Fruit fly (Drosophila melanogaster) Kc167 (cell line): ENCODE results near the gene CG11349.

Experiments used
- Myc ChIP-seq: fragments of >200 bp; optimal IDR thresholded peaks from 2 replicates; lab custom pipeline; 2017; ENCODE audit warnings: missing external identifiers
- Sin3A ChIP-seq: fragments of >200 bp; optimal IDR thresholded peaks from 2 replicates; lab custom pipeline; 2018; ENCODE audit warnings: missing external identifiers
- h ChIP-seq: fragments of >200 bp; optimal IDR thresholded peaks from 3 replicates; lab custom pipeline; 2018; ENCODE audit warnings: missing external identifiers
- insv ChIP-seq: fragments of >200 bp; optimal IDR thresholded peaks from 3 replicates; lab custom pipeline; 2018; ENCODE audit warnings: missing external identifiers
- psq ChIP-seq: fragments of >200 bp; optimal IDR thresholded peaks from 2 replicates; lab custom pipeline; 2017; ENCODE audit warnings: missing external identifiers
- ttk ChIP-seq: sonication (Bioruptor generic); optimal IDR thresholded peaks from 2 replicates; lab custom pipeline; 2017; ENCODE audit warnings: missing external identifiers

The CG11349 gene

DNA sequence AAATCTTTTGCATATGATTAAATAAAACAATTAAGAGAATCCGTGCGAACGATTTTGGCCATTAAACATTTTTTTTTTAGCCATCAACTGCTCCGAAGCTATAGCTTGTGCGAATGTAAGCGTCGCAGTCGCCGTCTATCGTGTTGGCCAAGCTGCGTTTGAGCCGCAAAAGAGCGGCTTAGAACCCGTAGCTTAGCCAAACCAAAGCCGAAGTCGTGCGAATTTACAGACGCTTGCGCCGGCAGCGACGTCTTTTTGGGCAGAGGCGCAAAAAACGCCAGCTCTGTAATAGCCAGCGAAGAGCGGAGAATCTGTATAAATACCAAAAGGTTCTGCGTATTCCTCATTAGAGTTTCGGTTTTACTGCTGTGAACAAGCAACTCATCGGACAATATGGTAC, 7.1 kb downstream of the CG11349 start, which contains the start of gene CG7465:
TSS of gene CG7465 (plus strand) at position 346 of the 400 bp plus-strand sequence.
- TF ChIP-seq insv (lab: Kevin White, UChicago) (no peak), psq (no peak), h (lab: Kevin White, UChicago) (no peak), ttk (no peak), Myc (lab: Kevin White, UChicago) (no peak), Sin3A (lab: Kevin White, UChicago) (no peak)

DNA sequence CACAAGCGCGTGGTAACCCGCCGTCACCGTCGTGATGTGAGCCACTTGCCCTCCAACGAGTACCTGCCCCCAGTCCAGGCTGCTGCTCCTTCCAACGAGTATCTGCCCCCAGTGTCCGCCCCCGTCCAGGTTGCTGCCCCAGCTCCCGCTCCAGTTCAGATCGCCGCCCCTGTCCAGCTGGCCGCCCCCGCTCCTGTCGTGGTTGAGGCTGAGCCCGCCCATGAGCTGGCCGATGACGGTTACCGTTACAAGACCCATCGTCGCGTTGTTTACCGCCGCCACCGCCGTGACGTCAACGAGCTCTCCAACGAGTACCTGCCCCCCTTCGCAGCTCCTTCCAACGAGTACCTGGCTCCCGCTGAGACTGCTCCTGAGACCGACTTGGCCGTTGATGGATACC, 7.9 kb downstream of the CG11349 start:
- TF ChIP-seq Sin3A (lab: Kevin White, UChicago) (no peak), Myc (lab: Kevin White, UChicago) (no peak), psq (no peak), ttk (no peak), insv (lab: Kevin White, UChicago) (no peak), h (lab: Kevin White, UChicago) (no peak)

DNA sequence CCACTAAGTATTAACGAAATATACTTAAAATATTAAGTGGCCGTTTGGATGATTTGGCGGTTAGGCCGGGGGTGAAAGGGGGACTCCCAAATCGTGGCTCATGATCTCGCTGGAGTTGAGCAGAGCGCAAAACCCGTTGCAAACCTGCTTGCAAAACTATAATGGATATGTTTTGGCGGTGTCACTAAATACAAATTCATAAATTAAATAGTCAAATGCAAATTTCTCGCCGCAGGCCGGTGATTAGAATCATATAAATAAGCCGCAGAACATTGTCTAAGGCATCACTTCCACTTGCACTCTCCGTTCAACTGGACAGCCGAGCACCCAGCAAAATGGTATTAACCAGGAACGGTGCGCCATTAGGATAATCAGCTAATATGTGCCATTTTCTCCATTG, 9.6 kb downstream of the CG11349 start, which contains the start of gene CG11350:
TSS of gene CG11350 (plus strand) at position 301 of the 400 bp plus-strand sequence.
- TF ChIP-seq ttk (no peak), Myc (lab: Kevin White, UChicago) (no peak), psq (no peak)

DNA sequence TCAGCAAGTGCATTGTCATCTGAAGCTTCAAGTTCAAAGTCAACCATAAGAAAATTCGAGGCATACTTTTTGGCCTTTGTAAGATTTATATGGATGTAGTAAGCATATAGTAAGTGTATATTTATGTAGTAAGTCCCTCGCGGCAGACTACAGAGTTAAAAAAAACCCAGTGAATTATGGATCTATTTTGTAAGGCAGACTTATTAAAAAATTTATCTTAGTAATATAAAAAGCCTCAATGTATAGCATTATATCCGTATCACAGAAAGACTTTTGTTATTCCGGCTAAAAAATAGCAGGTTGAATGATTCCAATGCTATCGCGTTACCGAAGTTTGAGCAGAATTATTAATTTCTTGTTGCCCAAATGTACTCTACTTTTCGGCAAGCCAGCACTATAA, 11.8 kb downstream of the CG11349 start:
- TF ChIP-seq Myc (lab: Kevin White, UChicago) (no peak), psq (no peak), h (lab: Kevin White, UChicago) (no peak), Sin3A (lab: Kevin White, UChicago) (no peak), ttk (no peak), insv (lab: Kevin White, UChicago) (no peak)

DNA sequence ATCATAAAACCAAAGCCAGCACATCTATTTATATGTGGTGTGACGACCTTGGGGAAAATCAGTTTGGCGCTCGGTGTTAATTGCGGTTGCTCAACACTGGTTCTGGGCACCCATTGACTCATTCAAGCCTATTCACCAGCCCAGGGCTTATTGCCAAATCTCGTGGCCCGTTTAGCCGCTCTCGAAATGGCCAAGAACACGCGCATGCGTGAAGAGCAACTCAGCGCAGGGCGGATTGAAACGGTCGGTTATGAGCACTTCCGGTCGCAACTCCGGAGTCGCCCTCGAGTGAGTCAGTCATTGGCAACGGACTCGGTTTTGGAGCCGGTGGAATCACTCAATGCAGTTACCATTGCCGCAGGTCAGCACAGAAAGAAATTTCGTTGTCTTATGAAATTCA, 16.6 kb downstream of the CG11349 start:
- TF ChIP-seq Sin3A (lab: Kevin White, UChicago), result no peak
- TF ChIP-seq Myc (lab: Kevin White, UChicago), result no peak
- TF ChIP-seq h (lab: Kevin White, UChicago), result no peak
- TF ChIP-seq insv (lab: Kevin White, UChicago), result no peak
- TF ChIP-seq ttk, result no peak
- TF ChIP-seq psq, result no peak

DNA sequence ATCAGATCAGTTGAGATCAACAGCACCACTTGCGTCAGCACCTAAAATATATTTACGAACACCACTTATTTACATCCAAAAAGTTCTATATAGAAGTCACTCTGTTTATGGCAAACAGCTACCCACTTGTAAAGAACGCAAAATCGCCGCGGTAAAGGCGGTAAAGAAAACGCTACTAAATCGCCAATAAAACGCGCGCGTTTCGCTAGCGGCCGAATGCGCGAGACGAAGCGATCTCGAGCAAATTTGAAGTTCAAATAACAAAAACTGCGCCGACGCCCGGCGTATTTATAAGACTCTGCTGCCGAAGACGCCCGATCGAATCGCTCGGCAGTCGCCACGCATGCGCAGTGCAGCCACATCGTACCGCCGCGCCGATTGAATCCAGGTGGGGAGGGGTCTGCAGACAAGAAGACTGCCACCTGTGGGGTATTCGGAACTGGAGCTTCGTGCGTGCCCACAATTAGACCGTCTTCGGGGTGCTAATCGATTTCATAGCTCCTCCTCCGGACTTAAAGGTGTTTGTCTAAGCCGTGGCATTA, 17.9 kb downstream of the CG11349 start, which contains the start of gene CG13722:
TSS of gene CG13722 (minus strand) at position 262 of the 542 bp plus-strand sequence.
- TF ChIP-seq Myc (lab: Kevin White, UChicago), result no peak
- no peak for TF ChIP-seq psq
- no peak for TF ChIP-seq insv (lab: Kevin White, UChicago)
- TF ChIP-seq ttk, result no peak
- TF ChIP-seq h (lab: Kevin White, UChicago), result no peak
- TF ChIP-seq Sin3A (lab: Kevin White, UChicago), result no peak

DNA sequence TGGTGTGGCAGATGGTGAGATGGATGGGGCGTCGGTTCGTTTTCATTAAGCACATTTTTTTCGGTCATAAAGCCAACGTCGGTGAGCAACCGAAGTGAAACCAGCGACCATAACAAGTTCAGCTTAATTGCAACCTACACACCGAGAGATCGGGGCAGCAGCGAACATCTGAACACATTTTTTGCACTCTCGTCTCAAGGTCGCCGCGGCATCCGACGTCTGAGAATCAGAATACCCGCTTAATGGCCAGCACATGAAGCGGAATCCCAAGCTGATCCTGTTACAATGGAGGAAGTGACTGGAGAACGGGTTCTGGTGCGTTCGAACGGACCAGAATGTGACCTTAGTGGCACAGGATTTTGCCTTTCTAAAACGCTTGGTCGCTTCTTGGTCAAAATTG, 20.7 kb downstream of the CG11349 start:
- TF ChIP-seq insv (lab: Kevin White, UChicago) (no peak), Myc (lab: Kevin White, UChicago) (no peak), psq (no peak), Sin3A (lab: Kevin White, UChicago) (no peak), h (lab: Kevin White, UChicago) (no peak)

DNA sequence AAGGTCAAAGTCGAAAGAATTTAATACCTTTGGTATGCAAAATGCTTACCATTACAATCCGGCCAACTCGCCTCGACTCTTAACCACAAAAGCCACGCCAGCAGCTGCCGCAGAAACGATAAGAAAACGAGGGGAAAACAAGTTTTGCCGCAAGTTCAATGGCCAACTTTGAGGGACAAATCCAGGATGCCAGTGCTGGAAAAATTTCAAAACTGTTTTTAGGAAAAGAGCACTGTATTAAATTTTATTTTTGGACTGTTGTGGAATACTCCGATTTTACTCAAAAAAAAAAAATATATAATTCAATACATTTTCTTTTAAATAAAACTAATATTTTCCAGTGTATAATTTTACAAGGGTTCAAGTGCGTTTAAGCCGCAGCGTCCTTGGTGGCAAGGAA, 21.7 kb downstream of the CG11349 start:
- TF ChIP-seq h (lab: Kevin White, UChicago) (no peak), insv (lab: Kevin White, UChicago) (no peak), Sin3A (lab: Kevin White, UChicago) (no peak), ttk (no peak), psq (no peak), Myc (lab: Kevin White, UChicago) (no peak)

DNA sequence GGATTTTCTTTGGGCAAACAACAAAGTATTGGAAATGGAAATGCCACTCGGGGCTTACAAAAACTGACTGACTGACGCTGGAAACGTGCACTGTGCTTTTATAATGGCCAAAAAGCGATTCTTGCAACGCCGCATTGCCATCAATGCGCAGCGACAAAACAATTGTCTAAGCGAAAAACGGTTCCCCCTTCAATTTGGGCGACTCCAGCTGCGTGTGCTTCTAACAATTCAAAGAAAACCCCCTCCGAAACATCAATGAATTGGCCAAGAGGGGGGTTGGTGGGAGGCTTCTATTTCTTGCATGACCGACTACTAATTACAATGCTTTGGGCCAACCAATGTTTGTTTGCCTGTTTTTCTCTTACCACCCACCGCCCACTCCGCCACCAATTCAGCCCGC, 24.8 kb downstream of the CG11349 start, which contains the start of gene CG13721:
TSS of gene CG13721 (minus strand) at position 101 of the 400 bp plus-strand sequence.
- TF ChIP-seq psq (no peak), ttk (no peak), Sin3A (lab: Kevin White, UChicago) (no peak), h (lab: Kevin White, UChicago) (no peak), insv (lab: Kevin White, UChicago) (no peak), Myc (lab: Kevin White, UChicago) (no peak)

DNA sequence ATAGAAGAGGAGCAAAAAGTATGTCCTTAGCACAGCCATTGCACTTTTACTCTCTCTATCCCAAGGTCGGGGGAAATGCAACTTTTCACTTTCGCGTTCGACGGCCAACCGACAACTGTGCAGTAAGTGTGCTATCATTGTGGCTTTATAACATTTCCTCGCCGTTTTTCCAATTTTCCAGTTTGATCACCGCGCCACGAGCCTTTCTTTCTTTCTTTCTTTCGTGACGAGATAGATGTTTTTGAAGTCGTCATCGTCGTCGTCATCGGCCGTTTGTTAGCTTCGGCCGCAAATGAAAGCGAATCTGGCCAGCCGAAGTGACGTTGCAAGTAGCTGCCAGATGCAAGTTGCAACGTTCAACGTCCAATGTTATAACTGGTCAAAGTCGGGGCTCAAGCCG, 27.5 kb downstream of the CG11349 start, which contains the start of gene CG13720:
TSS of gene CG13720 (minus strand) at position 101 of the 400 bp plus-strand sequence.
- TF ChIP-seq Myc (lab: Kevin White, UChicago) (no peak), psq (no peak), ttk (no peak), insv (lab: Kevin White, UChicago) (no peak), Sin3A (lab: Kevin White, UChicago) (no peak), h (lab: Kevin White, UChicago) (no peak)

DNA sequence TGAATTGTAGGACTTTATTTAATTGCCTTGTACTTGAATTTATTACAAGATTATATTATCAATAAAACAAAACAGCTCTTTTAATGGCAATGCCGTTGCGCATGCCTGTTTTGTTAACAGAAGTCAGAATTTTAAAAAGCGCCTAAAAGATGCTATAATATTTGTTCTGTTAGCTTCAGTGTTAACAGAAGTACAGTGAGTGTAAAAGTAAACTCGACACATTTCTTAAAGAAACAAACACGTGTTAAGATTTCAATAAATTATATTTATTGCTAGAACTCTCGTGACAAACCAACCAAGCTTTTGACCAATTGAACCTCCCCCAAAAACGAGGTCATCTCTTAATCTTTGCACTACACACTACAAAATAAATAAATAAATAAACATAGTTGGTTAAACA, 28.5 kb downstream of the CG11349 start:
- TF ChIP-seq ttk, result no peak
- no peak for TF ChIP-seq Sin3A (lab: Kevin White, UChicago)
- TF ChIP-seq Myc (lab: Kevin White, UChicago), result no peak
- TF ChIP-seq psq, result no peak
- no peak for TF ChIP-seq h (lab: Kevin White, UChicago)
- TF ChIP-seq insv (lab: Kevin White, UChicago), result no peak

DNA sequence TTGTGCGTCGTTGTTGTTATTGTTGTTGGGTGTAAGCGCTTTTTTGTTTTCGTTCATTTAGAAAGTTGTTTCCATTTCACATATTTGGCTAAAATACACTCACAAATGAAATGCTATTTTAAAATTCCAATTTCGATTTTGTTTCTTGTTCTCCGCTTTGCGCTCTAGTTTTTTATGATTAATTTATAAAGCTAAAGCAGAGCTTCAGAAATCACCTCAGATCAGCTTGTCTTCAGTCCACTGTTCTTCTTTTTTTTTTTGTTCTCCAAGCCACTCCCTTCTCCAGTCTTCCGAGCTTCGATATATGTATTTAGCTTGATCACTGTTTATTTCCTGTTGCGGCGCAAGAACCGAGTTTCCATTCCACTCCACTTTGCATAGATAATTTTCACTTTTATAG, 35.0 kb downstream of the CG11349 start:
- TF ChIP-seq h (lab: Kevin White, UChicago), result no peak
- no peak for TF ChIP-seq Sin3A (lab: Kevin White, UChicago)
- no peak for TF ChIP-seq ttk
- TF ChIP-seq Myc (lab: Kevin White, UChicago), result no peak
- no peak for TF ChIP-seq insv (lab: Kevin White, UChicago)
- no peak for TF ChIP-seq psq

DNA sequence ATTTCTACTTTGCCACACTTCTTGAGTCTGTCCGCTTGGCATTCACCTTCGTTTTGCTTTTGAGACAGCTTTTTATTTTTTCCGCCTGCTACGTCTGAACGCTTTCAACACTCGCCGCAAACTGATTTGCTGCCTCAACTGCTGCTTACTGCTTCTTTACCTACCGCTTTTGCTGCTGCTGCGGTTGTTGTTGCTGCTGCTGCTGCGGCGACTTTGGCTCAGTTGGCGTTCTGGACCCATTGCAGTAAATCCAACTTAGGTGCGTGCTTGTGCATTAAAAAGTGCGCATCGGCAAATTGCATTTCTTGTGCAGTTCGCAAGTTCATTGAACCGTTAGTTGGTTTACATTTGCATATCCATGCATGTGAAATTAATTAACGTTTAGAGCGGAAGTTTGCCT, 35.4 kb downstream of the CG11349 start, which contains the start of gene NT1:
TSS of gene NT1 (minus strand) at position 127 of the 400 bp plus-strand sequence.
- TF ChIP-seq Myc (lab: Kevin White, UChicago), result no peak
- TF ChIP-seq ttk, result no peak
- TF ChIP-seq psq, result no peak
- TF ChIP-seq insv (lab: Kevin White, UChicago), result no peak
- TF ChIP-seq h (lab: Kevin White, UChicago), result no peak
- TF ChIP-seq Sin3A (lab: Kevin White, UChicago), result no peak
